Worm (Caenorhabditis elegans): Measurements from ENCODE around the gene mnm-2.

ce11 chrX:7437949-7438348, 13.2 kb upstream of the mnm-2 start, which contains the start of gene C01C10.2:
- TF ChIP-seq T22C8.4 (GFP tag; IDR thresholded peaks at IDR 0.05): no peak
- TF ChIP-seq flt-1 (GFP tag; IDR thresholded peaks at IDR 0.05): no peak

Measured in whole organism, midembryonic.